Worm (Caenorhabditis elegans): Measurements from ENCODE around the gene K11D12.11.

ce11 chrV:5052233-5052632 is 12.8 kb upstream of the K11D12.11 start, which contains the start of gene K11D12.12:
- no peak for TF ChIP-seq klf-2 (GFP tag; conservative IDR thresholded peaks at IDR 0.05)
- TF ChIP-seq ztf-29 (GFP tag; IDR thresholded peaks at IDR 0.05) = no peak
- TF ChIP-seq tab-1 (GFP tag; IDR thresholded peaks at IDR 0.05) = no peak
- TF ChIP-seq flt-1 (GFP tag; IDR thresholded peaks at IDR 0.05) = no peak

Measured in whole organism, midembryonic.